Worm (Caenorhabditis elegans) whole organism, L3 larva: ENCODE measurements around the gene T04G9.4.
A peak's percentile ranks its signal among the peaks of the same experiment; 100 is the strongest.

Experiments used
- R02D3.7 ChIP-seq: fragments of 150-350 bp; optimal IDR thresholded peaks from 2 replicates; lab custom pipeline; 2014; ENCODE audit warnings: missing biosample characterization, missing genetic modification characterization
- aly-2 ChIP-seq: fragments of 150-350 bp; optimal IDR thresholded peaks from 2 replicates; lab custom pipeline; 2014; ENCODE audit warnings: missing biosample characterization, missing genetic modification characterization
- ama-1 ChIP-seq: fragments of 150-350 bp; optimal IDR thresholded peaks from 2 replicates; lab custom pipeline; 2018
- ceh-28 ChIP-seq: fragments of 150-350 bp; optimal IDR thresholded peaks from 2 replicates; lab custom pipeline; 2014; ENCODE audit warnings: missing biosample characterization, missing genetic modification reagents, missing genetic modification characterization
- ceh-9 ChIP-seq: sonication (generic microtip); optimal IDR thresholded peaks from 2 replicates; lab custom pipeline; 2018; ENCODE audit warnings: missing biosample characterization, missing genetic modification characterization
- daf-12 ChIP-seq: fragments of 150-350 bp; optimal IDR thresholded peaks from 2 replicates; lab custom pipeline; 2014; ENCODE audit warnings: missing biosample characterization, missing genetic modification reagents, missing genetic modification characterization
- egl-27 ChIP-seq: sonication (generic microtip); optimal IDR thresholded peaks from 4 replicates; lab custom pipeline; 2017; ENCODE audit warnings: missing biosample characterization, missing genetic modification reagents, missing genetic modification characterization
- egl-5 ChIP-seq: fragments of 150-350 bp; optimal IDR thresholded peaks from 2 replicates; lab custom pipeline; 2017; ENCODE audit warnings: missing biosample characterization, missing genetic modification reagents, missing genetic modification characterization, inconsistent platforms
- elt-1 ChIP-seq: fragments of 150-350 bp; optimal IDR thresholded peaks from 2 replicates; lab custom pipeline; 2014; ENCODE audit warnings: missing biosample characterization, missing genetic modification characterization
- elt-2 ChIP-seq: sonication (generic microtip); optimal IDR thresholded peaks from 2 replicates; lab custom pipeline; 2016; ENCODE audit warnings: missing genetic modification reagents, mild to moderate bottlenecking, missing genetic modification characterization, missing compliant biosample characterization
- elt-3 ChIP-seq, 3 experiments: fragments of 150-350 bp in 1 of 3; sonication (generic microtip) in 2 of 3; optimal IDR thresholded peaks; 2 replicates in 2 of 3; 4 replicates in 1 of 3; lab custom pipeline; 2014 to 2017; ENCODE audit warnings: missing biosample characterization in 3 of 3, missing genetic modification characterization in 3 of 3
- eor-1 ChIP-seq, 2 experiments: fragments of 150-350 bp; optimal IDR thresholded peaks; 2 replicates each; lab custom pipeline; 2014 to 2018; ENCODE audit warnings: missing biosample characterization in 2 of 2, missing genetic modification characterization in 2 of 2
- fkh-10 ChIP-seq: sonication (generic microtip); optimal IDR thresholded peaks from 2 replicates; lab custom pipeline; 2017; ENCODE audit warnings: missing biosample characterization, missing genetic modification reagents, missing genetic modification characterization
- fkh-2 ChIP-seq: fragments of 150-350 bp; optimal IDR thresholded peaks from 2 replicates; lab custom pipeline; 2014; ENCODE audit warnings: missing biosample characterization, missing genetic modification reagents, missing genetic modification characterization
- fos-1 ChIP-seq: fragments of 150-350 bp; optimal IDR thresholded peaks from 2 replicates; lab custom pipeline; 2014; ENCODE audit warnings: missing biosample characterization, missing genetic modification characterization
- hmg-11 ChIP-seq: sonication (generic microtip); optimal IDR thresholded peaks from 2 replicates; lab custom pipeline; 2016; ENCODE audit warnings: missing genetic modification characterization, missing compliant biosample characterization
- jun-1 ChIP-seq: fragments of 150-350 bp; optimal IDR thresholded peaks from 2 replicates; lab custom pipeline; 2014; ENCODE audit warnings: missing biosample characterization, missing genetic modification reagents, missing genetic modification characterization
- lin-15B ChIP-seq: fragments of 150-350 bp; optimal IDR thresholded peaks from 2 replicates; lab custom pipeline; 2014; ENCODE audit warnings: missing biosample characterization, missing genetic modification characterization
- lin-39 ChIP-seq: fragments of 150-350 bp; optimal IDR thresholded peaks from 2 replicates; lab custom pipeline; 2018; ENCODE audit warnings: missing biosample characterization, missing genetic modification reagents, missing genetic modification characterization
- lsy-12 ChIP-seq: sonication (generic microtip); optimal IDR thresholded peaks from 2 replicates; lab custom pipeline; 2016; ENCODE audit warnings: mild to moderate bottlenecking, missing genetic modification characterization, missing compliant biosample characterization
- mdl-1 ChIP-seq: fragments of 150-350 bp; optimal IDR thresholded peaks from 2 replicates; lab custom pipeline; 2014; ENCODE audit warnings: missing biosample characterization, missing genetic modification characterization
- mml-1 ChIP-seq: fragments of 150-350 bp; sonication (generic microtip); optimal IDR thresholded peaks from 3 replicates; lab custom pipeline; 2014; ENCODE audit warnings: missing biosample characterization, missing genetic modification characterization
- nfya-1 ChIP-seq: sonication (generic microtip); optimal IDR thresholded peaks from 2 replicates; lab custom pipeline; 2017; ENCODE audit warnings: missing genetic modification characterization, mild to moderate bottlenecking, missing compliant biosample characterization, antibody characterized with exemption, moderate library complexity; ENCODE audit not compliant: insufficient read depth
- nhr-23 ChIP-seq: fragments of 150-350 bp; optimal IDR thresholded peaks from 2 replicates; lab custom pipeline; 2014; ENCODE audit warnings: missing biosample characterization, missing genetic modification reagents, missing genetic modification characterization
- nhr-25 ChIP-seq: sonication (generic microtip); optimal IDR thresholded peaks from 2 replicates; lab custom pipeline; 2017; ENCODE audit warnings: missing biosample characterization, missing genetic modification characterization
- nhr-43 ChIP-seq: sonication (generic microtip); optimal IDR thresholded peaks from 2 replicates; lab custom pipeline; 2016; ENCODE audit warnings: mild to moderate bottlenecking, missing genetic modification characterization, missing compliant biosample characterization; ENCODE audit not compliant: poor library complexity, severe bottlenecking
- nhr-67 ChIP-seq: fragments of 150-350 bp; optimal IDR thresholded peaks from 2 replicates; lab custom pipeline; 2014; ENCODE audit warnings: missing biosample characterization, missing genetic modification characterization
- nhr-76 ChIP-seq: fragments of 150-350 bp; sonication (generic microtip); optimal IDR thresholded peaks from 5 replicates; lab custom pipeline; 2014; ENCODE audit warnings: missing biosample characterization, missing genetic modification characterization
- nhr-77 ChIP-seq: fragments of 150-350 bp; optimal IDR thresholded peaks from 2 replicates; lab custom pipeline; 2014; ENCODE audit warnings: missing biosample characterization, missing genetic modification characterization
- pha-4 ChIP-seq: fragments of 150-350 bp; optimal IDR thresholded peaks from 2 replicates; lab custom pipeline; 2014; ENCODE audit warnings: missing biosample characterization, missing genetic modification reagents, missing genetic modification characterization
- pqm-1 ChIP-seq: fragments of 150-350 bp; optimal IDR thresholded peaks from 2 replicates; lab custom pipeline; 2017; ENCODE audit warnings: missing biosample characterization, missing genetic modification characterization, inconsistent platforms
- snpc-4 ChIP-seq: fragments of 150-350 bp; optimal IDR thresholded peaks from 2 replicates; lab custom pipeline; 2014; ENCODE audit warnings: missing biosample characterization, missing genetic modification characterization
- tbx-2 ChIP-seq: sonication (generic microtip); optimal IDR thresholded peaks from 2 replicates; lab custom pipeline; 2016; ENCODE audit warnings: mild to moderate bottlenecking, missing genetic modification characterization, missing compliant biosample characterization
- unc-39 ChIP-seq: sonication (generic microtip); optimal IDR thresholded peaks from 4 replicates; lab custom pipeline; 2017; ENCODE audit warnings: missing biosample characterization, missing genetic modification characterization
- unc-62 ChIP-seq: fragments of 150-350 bp; sonication (generic microtip); optimal IDR thresholded peaks from 4 replicates; lab custom pipeline; 2014; ENCODE audit warnings: missing biosample characterization, missing genetic modification reagents, missing genetic modification characterization
- zag-1 ChIP-seq: fragments of 150-350 bp; optimal IDR thresholded peaks from 2 replicates; lab custom pipeline; 2014; ENCODE audit warnings: missing biosample characterization, missing genetic modification characterization
- ztf-4 ChIP-seq: fragments of 150-350 bp; optimal IDR thresholded peaks from 2 replicates; lab custom pipeline; 2014; ENCODE audit warnings: missing biosample characterization, missing genetic modification characterization

Gene T04G9.4

ce11 chrX:772184-772583 lies at the start of gene T04G9.4:
Gene T04G9.4 (plus strand): TSS chrX:772476.
- TF ChIP-seq R02D3.7 (tag; lab: Kevin White, UChicago) (no peak), nhr-23 (tag; lab: Kevin White, UChicago) (peak; percentile 24), elt-2 (tag; lab: Kevin White, UChicago) (no peak), nhr-25 (tag; lab: Kevin White, UChicago) (peak; percentile 75), zag-1 (no peak), jun-1 (no peak), ama-1 (no peak), lin-39 (tag; lab: Kevin White, UChicago) (no peak), fkh-2 (no peak), pqm-1 (tag; lab: Kevin White, UChicago) (no peak), elt-1 (tag; lab: Kevin White, UChicago) (peak; percentile 26)
- TF ChIP-seq, all 47 proteins: peak for 3

DNA sequence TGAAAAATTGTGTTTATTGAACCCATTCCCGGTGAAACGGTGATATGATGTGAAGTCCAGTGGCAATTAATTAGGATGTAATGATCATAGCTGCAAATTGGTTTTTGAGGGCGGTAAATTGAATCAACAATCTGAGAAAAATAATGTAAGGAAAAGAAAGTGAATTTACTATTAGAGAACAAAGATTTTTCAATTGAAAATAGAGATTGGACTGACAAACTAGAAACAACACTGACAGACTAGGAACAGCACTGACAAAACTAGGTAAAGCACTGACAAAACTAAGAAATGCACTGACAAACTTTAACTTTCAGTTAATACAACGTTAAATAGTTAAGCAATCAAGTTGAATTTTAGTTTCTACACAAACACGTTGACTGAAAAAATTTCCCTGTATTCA lies 46.4 kb upstream of the T04G9.4 start, which contains the start of gene sli-1:
Gene sli-1 (minus strand): TSS at position 101 of the 400 bp plus-strand sequence.
- TF ChIP-seq elt-1 (tag; lab: Kevin White, UChicago) (no peak), lsy-12 (no peak), hmg-11 (tag; lab: Kevin White, UChicago) (no peak), mml-1 (tag; lab: Kevin White, UChicago) (no peak), lin-39 (tag; lab: Kevin White, UChicago) (no peak), snpc-4 (tag; lab: Kevin White, UChicago) (no peak), ceh-28 (tag; lab: Kevin White, UChicago) (no peak), ceh-9 (tag; lab: Kevin White, UChicago) (no peak), egl-27 (tag; lab: Kevin White, UChicago) (no peak), unc-39 (tag; lab: Kevin White, UChicago) (no peak), nhr-76 (tag; lab: Kevin White, UChicago) (no peak), eor-1 (tag; optimal IDR thresholded peaks at IDR 0.05; lab: Kevin White, UChicago) (no peak)

DNA sequence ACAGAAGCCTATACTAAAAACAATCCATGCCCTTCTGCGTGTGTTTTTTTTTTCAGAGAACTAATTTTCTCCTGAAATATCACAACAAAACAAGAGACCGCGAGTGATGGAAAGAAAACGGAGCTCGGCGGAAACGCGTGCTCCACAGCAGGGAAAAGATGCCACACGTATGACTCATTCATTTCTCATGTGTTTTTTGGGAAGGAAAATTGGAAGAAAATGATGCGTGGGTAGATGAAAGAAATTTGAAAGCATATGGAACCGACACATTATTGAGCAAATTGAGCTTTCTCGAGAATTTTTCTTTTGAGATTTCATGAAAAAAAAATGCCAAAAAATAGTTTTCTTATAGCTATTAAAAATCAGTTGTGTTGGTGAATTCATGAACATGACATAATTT lies 46.0 kb upstream of the T04G9.4 start:
- TF ChIP-seq nfya-1 (tag; lab: Kevin White, UChicago) (peak; percentile 5), ztf-4 (tag; lab: Kevin White, UChicago) (no peak), eor-1 (tag; optimal IDR thresholded peaks at IDR 0.05; lab: Kevin White, UChicago) (no peak)

DNA sequence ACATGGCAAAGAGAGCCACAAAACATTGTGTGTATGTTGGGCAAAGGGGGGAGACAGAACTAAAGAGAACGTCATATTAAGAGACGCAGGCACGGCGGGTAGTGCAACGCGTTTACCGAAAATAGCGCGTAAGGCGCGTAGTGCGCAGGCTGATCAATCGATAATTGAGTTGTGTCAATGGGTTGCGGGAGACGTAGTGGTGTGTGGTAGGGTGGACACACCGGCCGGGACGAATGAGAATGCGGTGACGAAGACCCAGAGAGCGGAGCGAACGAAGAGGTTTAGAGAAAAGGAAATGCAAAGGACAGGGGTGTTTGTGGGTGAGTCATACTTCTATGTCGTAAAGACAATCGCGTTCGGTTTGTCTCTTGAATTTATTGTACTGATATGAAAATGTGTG lies 44.5 kb upstream of the T04G9.4 start:
- TF ChIP-seq tbx-2, result peak; percentile 47
- TF ChIP-seq fkh-2, result no peak
- peak; percentile 39 for TF ChIP-seq lin-15B (tag; lab: Kevin White, UChicago)
- peak; percentile 94 for TF ChIP-seq hmg-11 (tag; lab: Kevin White, UChicago)
- TF ChIP-seq nhr-23 (tag; lab: Kevin White, UChicago), result peak; percentile 66
- TF ChIP-seq nhr-25 (tag; lab: Kevin White, UChicago), result peak; percentile 84
- TF ChIP-seq ceh-9 (tag; lab: Kevin White, UChicago), result no peak
- no peak for TF ChIP-seq eor-1 (tag; optimal IDR thresholded peaks at IDR 0.05; lab: Kevin White, UChicago)
- TF ChIP-seq fos-1 (tag; lab: Kevin White, UChicago), result peak; percentile 93
- TF ChIP-seq elt-3 (tag; optimal IDR thresholded peaks at IDR 0.05; lab: Kevin White, UChicago), result no peak
- no peak for TF ChIP-seq aly-2 (tag; lab: Kevin White, UChicago)
- TF ChIP-seq jun-1, result peak; percentile 90
- TF ChIP-seq snpc-4 (tag; lab: Kevin White, UChicago), result peak; percentile 26
- TF ChIP-seq R02D3.7 (tag; lab: Kevin White, UChicago), result no peak
- no peak for TF ChIP-seq fkh-10
- no peak for TF ChIP-seq nhr-76 (tag; lab: Kevin White, UChicago)
- TF ChIP-seq mdl-1 (tag; lab: Kevin White, UChicago), result no peak
- TF ChIP-seq nhr-77 (tag; lab: Kevin White, UChicago), result no peak
- TF ChIP-seq ama-1, result no peak
- no peak for TF ChIP-seq lin-39 (tag; lab: Kevin White, UChicago)
- TF ChIP-seq egl-5 (tag; lab: Kevin White, UChicago), result no peak
- TF ChIP-seq nhr-43 (tag; lab: Kevin White, UChicago), result peak; percentile 21
- peak; percentile 51 for TF ChIP-seq lsy-12
- peak; percentile 96 for TF ChIP-seq ceh-28 (tag; lab: Kevin White, UChicago)
- TF ChIP-seq unc-62 (GFP tag; lab: Kevin White, UChicago), result no peak
- TF ChIP-seq nhr-67 (tag; lab: Kevin White, UChicago), result no peak
- no peak for TF ChIP-seq zag-1
- TF ChIP-seq nfya-1 (tag; lab: Kevin White, UChicago), result peak; percentile 79
- TF ChIP-seq daf-12 (tag; lab: Kevin White, UChicago), result no peak
- TF ChIP-seq pha-4 (tag; lab: Kevin White, UChicago), result peak; percentile 78
- TF ChIP-seq elt-2 (tag; lab: Kevin White, UChicago), result peak; percentile 65
- TF ChIP-seq pqm-1 (tag; lab: Kevin White, UChicago), result peak; percentile 50
- TF ChIP-seq egl-27 (tag; lab: Kevin White, UChicago), result peak; percentile 43
